Worm (Caenorhabditis elegans): ENCODE measurements around the gene C13A2.12.

C13A2.12 gene

ce11 chrV:7230847-7231246, 28.2 kb upstream of the C13A2.12 start, which contains the start of the genes gei-6 and krr-1 (continued):
- no peak for TF ChIP-seq sox-4 (tag; optimal IDR thresholded peaks at IDR 0.05)
- no peak for TF ChIP-seq fkh-10 (GFP tag; optimal IDR thresholded peaks at IDR 0.05)
- TF ChIP-seq dsc-1 (tag; optimal IDR thresholded peaks at IDR 0.05), result peak; percentile 36
- TF ChIP-seq ceh-8 (GFP tag; optimal IDR thresholded peaks at IDR 0.05), result no peak
- TF ChIP-seq alr-1 (tag; optimal IDR thresholded peaks at IDR 0.05; ENCODE audit: borderline replicate concordance), result no peak
- TF ChIP-seq efl-3 (GFP tag; optimal IDR thresholded peaks at IDR 0.05), result no peak
- no peak for TF ChIP-seq vab-15 (tag; optimal IDR thresholded peaks at IDR 0.05)
- TF ChIP-seq zip-4 (GFP tag; optimal IDR thresholded peaks at IDR 0.05), result no peak
- TF ChIP-seq swsn-7 (tag; optimal IDR thresholded peaks at IDR 0.05), result peak; percentile 49
- TF ChIP-seq aha-1 (tag; optimal IDR thresholded peaks at IDR 0.05), result no peak
- TF ChIP-seq ceh-90 (tag; optimal IDR thresholded peaks at IDR 0.05), result no peak
- TF ChIP-seq nhr-20 (tag; optimal IDR thresholded peaks at IDR 0.05), result peak; percentile 42
- TF ChIP-seq nhr-84 (tag; optimal IDR thresholded peaks at IDR 0.05), result no peak
- no peak for TF ChIP-seq pag-3 (tag; optimal IDR thresholded peaks at IDR 0.05; ENCODE audit: borderline replicate concordance, insufficient read depth)
- TF ChIP-seq snpc-4 (tag; optimal IDR thresholded peaks at IDR 0.05), result peak; percentile 22
- TF ChIP-seq mdl-1 (tag; optimal IDR thresholded peaks at IDR 0.05), result peak in 1 of 2 experiments; percentile 18
- no peak for TF ChIP-seq ztf-4 (tag; optimal IDR thresholded peaks at IDR 0.05)
- no peak for TF ChIP-seq sptf-1 (tag; optimal IDR thresholded peaks at IDR 0.05)
- peak; percentile 14 for TF ChIP-seq lir-3 (tag; optimal IDR thresholded peaks at IDR 0.05; ENCODE audit: poor library complexity)
- no peak for TF ChIP-seq nhr-85 (tag)
- TF ChIP-seq ceh-88 (GFP tag; IDR thresholded peaks at IDR 0.05), result no peak
- TF ChIP-seq nhr-77 (tag; optimal IDR thresholded peaks at IDR 0.05), result no peak
- peak; percentile 36 to 57 (median 52) for TF ChIP-seq dpl-1 (GFP tag; optimal IDR thresholded peaks at IDR 0.05)
- no peak for TF ChIP-seq mef-2 (tag; optimal IDR thresholded peaks at IDR 0.05)
- TF ChIP-seq snu-23 (GFP tag; optimal IDR thresholded peaks at IDR 0.05), result peak; percentile 60
- no peak for TF ChIP-seq aly-2 (tag; optimal IDR thresholded peaks at IDR 0.05)
- TF ChIP-seq fos-1 (tag; optimal IDR thresholded peaks at IDR 0.05), result no peak
- peak; percentile 8 for TF ChIP-seq blmp-1 (tag; optimal IDR thresholded peaks at IDR 0.05)
- no peak for TF ChIP-seq isw-1 (GFP tag; IDR thresholded peaks at IDR 0.05)
- no peak for TF ChIP-seq nhr-11 (tag; optimal IDR thresholded peaks at IDR 0.05)
- TF ChIP-seq F16B12.6 (tag; optimal IDR thresholded peaks at IDR 0.05), result no peak
- no peak for TF ChIP-seq tlp-1 (tag; optimal IDR thresholded peaks at IDR 0.05)
- peak; percentile 24 for TF ChIP-seq nhr-90 (tag; optimal IDR thresholded peaks at IDR 0.05; ENCODE audit: poor library complexity)
- TF ChIP-seq skn-1 (tag; optimal IDR thresholded peaks at IDR 0.05), result peak; percentile 63
- no peak for TF ChIP-seq irx-1 (tag; optimal IDR thresholded peaks at IDR 0.05)

ce11 chrV:7231524-7231923, 27.5 kb upstream of the C13A2.12 start:
- no peak for TF ChIP-seq C16A3.4 (tag; optimal IDR thresholded peaks at IDR 0.05)
- no peak for TF ChIP-seq xbp-1 (tag; optimal IDR thresholded peaks at IDR 0.05)

ce11 chrV:7234726-7235125, 24.3 kb upstream of the C13A2.12 start, which contains the start of gene C05C8.5:
C05C8.5 (minus strand) TSS chrV:7234826.
- TF ChIP-seq ces-1 (GFP tag; optimal IDR thresholded peaks at IDR 0.05) (no peak), mef-2 (tag; optimal IDR thresholded peaks at IDR 0.05) (no peak), lir-3 (tag; optimal IDR thresholded peaks at IDR 0.05; ENCODE audit: poor library complexity) (no peak), nhr-47 (tag; optimal IDR thresholded peaks at IDR 0.05) (no peak), xbp-1 (tag; optimal IDR thresholded peaks at IDR 0.05) (no peak)

ce11 chrV:7236694-7237093, 22.4 kb upstream of the C13A2.12 start:
- TF ChIP-seq efl-1 (optimal IDR thresholded peaks at IDR 0.05) (no peak), efl-1 (GFP tag; optimal IDR thresholded peaks at IDR 0.05 in 1 of 2) (peak in 1 of 2 experiments; percentile 93), nhr-12 (tag; optimal IDR thresholded peaks at IDR 0.05) (no peak), pag-3 (tag; optimal IDR thresholded peaks at IDR 0.05; ENCODE audit: borderline replicate concordance, insufficient read depth) (no peak), pqm-1 (tag; optimal IDR thresholded peaks at IDR 0.05) (no peak), unc-30 (tag; optimal IDR thresholded peaks at IDR 0.05) (no peak), lin-13 (GFP tag; optimal IDR thresholded peaks at IDR 0.05) (no peak), skn-1 (tag; optimal IDR thresholded peaks at IDR 0.05) (no peak), nhr-77 (tag; optimal IDR thresholded peaks at IDR 0.05) (no peak), mab-9 (GFP tag; IDR thresholded peaks at IDR 0.05) (no peak)

All from whole organism, L1 larva.